Worm (Caenorhabditis elegans): ENCODE results near the gene polh-1.

DNA sequence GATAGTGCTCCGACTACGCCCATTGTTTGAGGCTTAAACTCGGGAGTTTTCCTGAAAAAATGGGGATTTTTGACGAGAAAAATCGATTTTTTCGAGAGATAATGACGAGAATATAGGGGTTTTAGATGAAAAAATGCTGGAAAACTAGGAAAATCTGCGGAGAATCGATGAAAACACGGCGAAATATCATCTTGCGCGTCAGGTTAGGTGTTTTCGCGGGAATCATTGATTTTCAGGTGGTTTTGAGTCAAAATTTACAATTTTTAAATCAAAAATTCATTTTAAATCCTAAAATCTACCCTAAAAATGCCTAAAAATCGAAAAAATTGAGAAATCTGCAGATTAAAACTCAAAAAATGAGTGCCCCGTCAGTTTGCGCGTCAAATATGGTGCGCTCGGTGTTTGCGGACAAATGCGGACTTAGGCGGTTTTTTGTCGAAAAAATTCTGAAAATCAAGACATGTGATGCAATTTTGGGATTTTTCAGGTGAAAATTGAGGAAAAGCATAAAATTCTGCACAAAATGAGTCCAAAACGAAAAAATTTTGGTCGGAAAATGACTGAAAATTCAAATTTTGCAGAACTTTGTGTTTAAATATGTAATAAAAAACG lies 11.9 kb upstream of the polh-1 start, which contains the start of gene mboa-6:
- TF ChIP-seq dao-5 (tag; optimal IDR thresholded peaks at IDR 0.05) (no peak), him-1 (tag; optimal IDR thresholded peaks at IDR 0.05) (no peak), W03F9.2 (tag; optimal IDR thresholded peaks at IDR 0.05) (no peak)

Measured in whole organism, L4/young adult.